Worm (Caenorhabditis elegans) whole organism, mixed stage, embryonic: ENCODE data around the gene B0001.7.
A peak's percentile ranks its signal among the peaks of the same experiment; 100 is the strongest.
"Not testable (repeated sequence)": the region's sequence is repeated elsewhere in the genome, so short reads cannot be mapped to it uniquely, and the experiment has no call there.

Source experiments
- M03D4.4 ChIP-seq: sonication (generic microtip); optimal IDR thresholded peaks from 2 replicates; lab custom pipeline; 2017; ENCODE audit warnings: mild to moderate bottlenecking, missing genetic modification characterization, missing compliant biosample characterization
- bed-3 ChIP-seq: fragments of 200-800 bp; sonication (Bioruptor generic); optimal IDR thresholded peaks from 3 replicates; lab custom pipeline; 2018; ENCODE audit warnings: mild to moderate bottlenecking, missing genetic modification characterization, moderate library complexity, missing compliant biosample characterization
- blmp-1 ChIP-seq: fragments of 150-350 bp; optimal IDR thresholded peaks from 2 replicates; lab custom pipeline; 2014; ENCODE audit warnings: missing biosample characterization, missing genetic modification characterization
- ceh-39 ChIP-seq: fragments of 150-350 bp; optimal IDR thresholded peaks from 2 replicates; lab custom pipeline; 2014; ENCODE audit warnings: missing biosample characterization, missing genetic modification characterization
- ceh-83 ChIP-seq: fragments of 200-800 bp; sonication (Bioruptor generic); optimal IDR thresholded peaks from 2 replicates; lab custom pipeline; 2018; ENCODE audit warnings: mild to moderate bottlenecking, missing genetic modification characterization, missing compliant biosample characterization
- ces-1 ChIP-seq: fragments of 150-350 bp; optimal IDR thresholded peaks from 2 replicates; lab custom pipeline; 2014; ENCODE audit warnings: missing biosample characterization, missing genetic modification reagents, missing genetic modification characterization
- cnd-1 ChIP-seq: fragments of 200-800 bp; sonication (Bioruptor generic); optimal IDR thresholded peaks from 2 replicates; lab custom pipeline; 2018; ENCODE audit warnings: mild to moderate bottlenecking, missing genetic modification characterization, missing compliant biosample characterization
- drap-1 ChIP-seq: fragments of 200-800 bp; sonication (Bioruptor generic); optimal IDR thresholded peaks from 3 replicates; lab custom pipeline; 2018; ENCODE audit warnings: mild to moderate bottlenecking, missing genetic modification characterization, missing compliant biosample characterization
- elt-3 ChIP-seq: fragments of 150-350 bp; optimal IDR thresholded peaks from 2 replicates; lab custom pipeline; 2014; ENCODE audit warnings: missing biosample characterization, missing genetic modification characterization
- ham-2 ChIP-seq: fragments of 200-800 bp; sonication (Bioruptor generic); optimal IDR thresholded peaks from 2 replicates; lab custom pipeline; 2018; ENCODE audit warnings: mild to moderate bottlenecking, missing genetic modification characterization, missing compliant biosample characterization
- hlh-1 ChIP-seq: fragments of 150-350 bp; optimal IDR thresholded peaks from 2 replicates; lab custom pipeline; 2014; ENCODE audit warnings: missing biosample characterization, missing genetic modification reagents, missing genetic modification characterization
- lin-13 ChIP-seq: fragments of 150-350 bp; optimal IDR thresholded peaks from 2 replicates; lab custom pipeline; 2014; ENCODE audit warnings: missing biosample characterization, missing genetic modification characterization
- lin-32 ChIP-seq: fragments of 200-800 bp; sonication (Bioruptor generic); optimal IDR thresholded peaks from 2 replicates; lab custom pipeline; 2018; ENCODE audit warnings: mild to moderate bottlenecking, missing genetic modification characterization, missing compliant biosample characterization
- lsy-2 ChIP-seq: fragments of 150-350 bp; optimal IDR thresholded peaks from 2 replicates; lab custom pipeline; 2014; ENCODE audit warnings: missing biosample characterization, missing genetic modification characterization
- mep-1 ChIP-seq: fragments of 150-350 bp; optimal IDR thresholded peaks from 2 replicates; lab custom pipeline; 2017; ENCODE audit warnings: missing biosample characterization, missing genetic modification reagents, missing genetic modification characterization, inconsistent platforms
- mls-2 ChIP-seq: sonication (generic microtip); optimal IDR thresholded peaks from 2 replicates; lab custom pipeline; 2016; ENCODE audit warnings: mild to moderate bottlenecking, missing genetic modification characterization, moderate library complexity, missing compliant biosample characterization
- nhr-2 ChIP-seq: fragments of 150-350 bp; optimal IDR thresholded peaks from 2 replicates; lab custom pipeline; 2014; ENCODE audit warnings: missing biosample characterization, missing genetic modification characterization
- nhr-237 ChIP-seq: fragments of 150-350 bp; optimal IDR thresholded peaks from 2 replicates; lab custom pipeline; 2014; ENCODE audit warnings: missing biosample characterization, missing genetic modification characterization
- nhr-28 ChIP-seq: fragments of 150-350 bp; optimal IDR thresholded peaks from 2 replicates; lab custom pipeline; 2014; ENCODE audit warnings: missing biosample characterization, missing genetic modification characterization
- nhr-76 ChIP-seq: sonication (generic microtip); optimal IDR thresholded peaks from 2 replicates; lab custom pipeline; 2017; ENCODE audit warnings: missing biosample characterization, missing genetic modification characterization
- pha-4 ChIP-seq: fragments of 150-350 bp; optimal IDR thresholded peaks from 2 replicates; lab custom pipeline; 2018; ENCODE audit warnings: missing biosample characterization, missing genetic modification reagents, missing genetic modification characterization
- sem-2 ChIP-seq: fragments of 200-800 bp; sonication (Bioruptor generic); optimal IDR thresholded peaks from 2 replicates; lab custom pipeline; 2018; ENCODE audit warnings: mild to moderate bottlenecking, missing genetic modification characterization, missing compliant biosample characterization
- sptf-1 ChIP-seq: sonication (generic microtip); optimal IDR thresholded peaks from 2 replicates; lab custom pipeline; 2017; ENCODE audit warnings: mild to moderate bottlenecking, missing genetic modification characterization, moderate library complexity, missing compliant biosample characterization
- unc-120 ChIP-seq: sonication (generic microtip); optimal IDR thresholded peaks from 2 replicates; lab custom pipeline; 2017; ENCODE audit warnings: missing genetic modification characterization, missing compliant biosample characterization; ENCODE audit not compliant: poor library complexity, severe bottlenecking
- unc-39 ChIP-seq: fragments of 150-350 bp; optimal IDR thresholded peaks from 2 replicates; lab custom pipeline; 2014; ENCODE audit warnings: missing biosample characterization, missing genetic modification characterization
- unc-62 ChIP-seq: fragments of 150-350 bp; optimal IDR thresholded peaks from 2 replicates; lab custom pipeline; 2014; ENCODE audit warnings: missing biosample characterization, missing genetic modification reagents, missing genetic modification characterization
- zip-8 ChIP-seq: fragments of 150-350 bp; optimal IDR thresholded peaks from 2 replicates; lab custom pipeline; 2014; ENCODE audit warnings: missing biosample characterization, missing genetic modification characterization
- ztf-11 ChIP-seq: fragments of 150-350 bp; optimal IDR thresholded peaks from 2 replicates; lab custom pipeline; 2014; ENCODE audit warnings: missing biosample characterization, missing genetic modification characterization

B0001.7 gene

ce11 chrIV:12192104-12192763 is 38.2 kb upstream of the B0001.7 start:
- TF ChIP-seq nhr-2 (tag; lab: Kevin White, UChicago) (peak; percentile 61), lsy-2 (no peak), elt-3 (no peak), nhr-28 (tag; lab: Kevin White, UChicago) (no peak), M03D4.4 (tag; lab: Kevin White, UChicago) (no peak), bed-3 (GFP tag; lab: Kevin White, UChicago) (no peak), drap-1 (no peak), unc-39 (tag; lab: Kevin White, UChicago) (no peak), nhr-237 (tag; lab: Kevin White, UChicago) (no peak), zip-8 (tag; lab: Kevin White, UChicago) (no peak), ces-1 (GFP tag; lab: Kevin White, UChicago) (peak; percentile 40), unc-62 (GFP tag; lab: Kevin White, UChicago) (peak; percentile 82), mep-1 (tag; lab: Kevin White, UChicago) (no peak), ceh-39 (tag; lab: Kevin White, UChicago) (no peak), ham-2 (GFP tag; lab: Kevin White, UChicago) (no peak), hlh-1 (tag; lab: Kevin White, UChicago) (peak; percentile 86)

ce11 chrIV:12178235-12178634 is 24.2 kb upstream of the B0001.7 start, which contains the start of gene nlr-1:
nlr-1 (minus strand) TSS chrIV:12178335.
- not testable (repeated sequence) for TF ChIP-seq nhr-2, sptf-1, mls-2 (tag; lab: Kevin White, UChicago)
- TF ChIP-seq, all 35 proteins: peak for 0; not testable (repeated sequence) for 35

- TF ChIP-seq elt-3 (no peak), mls-2 (tag; lab: Kevin White, UChicago) (no peak), drap-1 (no peak), ceh-83 (GFP tag; lab: Kevin White, UChicago) (no peak), M03D4.4 (tag; lab: Kevin White, UChicago) (no peak), unc-62 (GFP tag; lab: Kevin White, UChicago) (no peak), nhr-76 (no peak), zip-8 (tag; lab: Kevin White, UChicago) (no peak), bed-3 (GFP tag; lab: Kevin White, UChicago) (no peak), ceh-39 (tag; lab: Kevin White, UChicago) (no peak)
These were observed 13.9 kb upstream of the B0001.7 start, which contains the start of gene F20B10.3 for ce11 chrIV:12167944-12168343. F20B10.3 (plus strand) TSS chrIV:12168244.

DNA sequence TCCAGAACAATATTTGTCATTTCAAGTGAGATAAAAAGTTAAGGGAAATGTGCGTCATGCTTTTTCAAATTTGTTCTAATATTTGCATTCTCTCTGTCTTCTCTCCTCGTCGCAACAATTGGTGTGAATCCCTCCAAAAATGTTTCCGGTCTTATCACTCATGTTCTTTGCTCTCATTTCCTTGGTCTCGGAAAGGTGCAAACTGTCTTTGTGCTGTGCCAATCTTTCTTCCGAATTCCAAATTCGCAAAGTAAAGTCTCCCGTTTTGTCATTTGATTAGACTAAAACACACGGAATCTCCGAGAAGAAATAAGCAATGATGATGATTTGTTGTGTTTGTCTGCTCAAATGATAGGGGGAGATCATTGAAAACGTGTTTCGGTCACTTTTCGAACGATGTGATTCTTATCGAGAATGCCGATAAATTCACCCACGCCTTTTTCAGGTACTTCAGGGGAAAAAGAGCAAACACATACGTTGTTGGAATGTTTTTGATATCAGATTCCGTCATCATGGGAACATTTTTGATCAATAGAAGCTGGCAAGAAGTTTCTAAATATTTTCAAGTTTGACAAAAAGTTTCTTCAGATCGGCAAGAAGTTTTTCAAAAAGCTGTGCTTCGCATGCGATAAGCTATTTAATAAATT is 11.5 kb upstream of the B0001.7 start:
- TF ChIP-seq lin-32: no peak
- no peak for TF ChIP-seq lsy-2
- no peak for TF ChIP-seq sptf-1 (tag; lab: Kevin White, UChicago)
- no peak for TF ChIP-seq mep-1 (tag; lab: Kevin White, UChicago)
- TF ChIP-seq mls-2 (tag; lab: Kevin White, UChicago): no peak
- no peak for TF ChIP-seq hlh-1 (tag; lab: Kevin White, UChicago)
- TF ChIP-seq ces-1 (GFP tag; lab: Kevin White, UChicago): no peak
- TF ChIP-seq blmp-1 (tag; lab: Kevin White, UChicago): no peak

DNA sequence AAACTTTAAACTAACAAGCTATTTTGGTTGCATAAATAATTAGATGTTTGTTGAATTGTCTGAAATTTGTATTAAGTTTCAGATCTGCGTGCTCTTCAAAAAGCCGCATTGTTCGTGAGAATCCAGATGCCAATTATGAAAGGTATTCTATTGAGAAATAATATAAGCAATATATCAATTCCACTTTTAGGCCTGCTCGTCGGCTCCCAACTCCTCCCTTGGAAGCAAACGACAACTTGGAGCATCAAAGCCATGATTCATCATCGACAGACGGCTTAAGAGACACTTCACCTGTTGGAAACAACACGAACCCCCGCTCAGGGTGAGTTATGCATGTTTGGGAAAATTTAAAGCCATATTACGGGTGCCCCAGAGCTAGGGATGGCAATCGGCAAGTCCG is 8.7 kb upstream of the B0001.7 start:
- no peak for TF ChIP-seq ztf-11
- TF ChIP-seq cnd-1 (tag; lab: Kevin White, UChicago): no peak
- TF ChIP-seq ces-1 (GFP tag; lab: Kevin White, UChicago): no peak
- TF ChIP-seq drap-1: no peak
- no peak for TF ChIP-seq lin-13 (tag; lab: Kevin White, UChicago)
- TF ChIP-seq zip-8 (tag; lab: Kevin White, UChicago): no peak
- TF ChIP-seq nhr-2 (tag; lab: Kevin White, UChicago): no peak
- no peak for TF ChIP-seq mls-2 (tag; lab: Kevin White, UChicago)
- no peak for TF ChIP-seq sem-2 (GFP tag; lab: Kevin White, UChicago)
- TF ChIP-seq mep-1 (tag; lab: Kevin White, UChicago): no peak
- TF ChIP-seq sptf-1 (tag; lab: Kevin White, UChicago): no peak
- no peak for TF ChIP-seq hlh-1 (tag; lab: Kevin White, UChicago)
- no peak for TF ChIP-seq bed-3 (GFP tag; lab: Kevin White, UChicago)
- TF ChIP-seq nhr-237 (tag; lab: Kevin White, UChicago): no peak
- TF ChIP-seq elt-3: no peak
- TF ChIP-seq nhr-76: no peak
- no peak for TF ChIP-seq unc-120 (tag; lab: Kevin White, UChicago)
- TF ChIP-seq pha-4 (tag; lab: Kevin White, UChicago): no peak
- TF ChIP-seq nhr-28 (tag; lab: Kevin White, UChicago): no peak
- TF ChIP-seq, all 35 proteins: peak for 0
